Worm (Caenorhabditis elegans) whole organism, L1 larva: ENCODE measurements around the gene srxa-10.

Experiments used
- aha-1 ChIP-seq: fragments of 150-350 bp; optimal IDR thresholded peaks from 2 replicates; lab custom pipeline; 2014; ENCODE audit warnings: missing biosample characterization, missing genetic modification characterization
- ama-1 ChIP-seq: fragments of 150-350 bp; optimal IDR thresholded peaks from 2 replicates; lab custom pipeline; 2014
- elt-3 ChIP-seq, 6 experiments: fragments of 150-350 bp in 1 of 6; sonication (generic microtip); optimal IDR thresholded peaks; 2 replicates each; lab custom pipeline; 2017 to 2018; ENCODE audit warnings: missing biosample characterization in 6 of 6, missing genetic modification characterization in 6 of 6, inconsistent platforms in 1 of 6
- lin-39 ChIP-seq: fragments of 150-350 bp; optimal IDR thresholded peaks from 2 replicates; lab custom pipeline; 2014; ENCODE audit warnings: missing biosample characterization, missing genetic modification reagents, missing genetic modification characterization
- nhr-11 ChIP-seq: fragments of 150-350 bp; optimal IDR thresholded peaks from 2 replicates; lab custom pipeline; 2014; ENCODE audit warnings: missing biosample characterization, missing genetic modification characterization
- sox-4 ChIP-seq: sonication (generic microtip); optimal IDR thresholded peaks from 2 replicates; lab custom pipeline; 2016; ENCODE audit warnings: missing genetic modification characterization, missing compliant biosample characterization
- unc-98 ChIP-seq: fragments of 200-800 bp; sonication (Bioruptor generic); IDR thresholded peaks from 2 replicates; pipeline ENCODE4 v1.3.6; 2022; ENCODE audit warnings: missing genetic modification characterization, missing compliant biosample characterization

- TF ChIP-seq sox-4 (tag; lab: Kevin White, UChicago), result no peak
- no peak for TF ChIP-seq lin-39 (tag; lab: Kevin White, UChicago)
- no peak for TF ChIP-seq nhr-11
- TF ChIP-seq elt-3 (tag; optimal IDR thresholded peaks at IDR 0.05; lab: Kevin White, UChicago), result no peak
- no peak for TF ChIP-seq aha-1
- no peak for TF ChIP-seq unc-98 (GFP tag; lab: Robert Waterston, UW)
- no peak for TF ChIP-seq ama-1 (lab: Kevin White, UChicago)
These were observed 50.9 kb downstream of the srxa-10 start for ce11 chrIII:9745333-9745897.
